Fruit fly (Drosophila melanogaster) whole organism, embryonic: ENCODE data around the gene CG34267.

ENCODE experiments used
- Aef1 ChIP-seq: fragments of 200-800 bp; sonication (Bioruptor generic); IDR thresholded peaks from 3 replicates; pipeline ENCODE4 v1.3.6; 2022; ENCODE audit warnings: missing biosample characterization, missing genetic modification characterization
- CG11456 ChIP-seq: fragments of 200-800 bp; sonication (Bioruptor generic); IDR thresholded peaks from 3 replicates; pipeline ENCODE4 v1.3.6; 2022; ENCODE audit warnings: missing biosample characterization, missing genetic modification characterization
- CG12071 ChIP-seq: fragments of 200-800 bp; sonication (Bioruptor generic); optimal IDR thresholded peaks from 3 replicates; lab custom pipeline; 2018; ENCODE audit warnings: missing biosample characterization, mild to moderate bottlenecking, missing genetic modification characterization
- CG12219 ChIP-seq: fragments of 200-800 bp; sonication (Bioruptor generic); optimal IDR thresholded peaks from 3 replicates; lab custom pipeline; 2018; ENCODE audit warnings: missing biosample characterization, mild to moderate bottlenecking, missing genetic modification characterization
- CG13775 ChIP-seq: fragments of 200-800 bp; sonication (Bioruptor generic); optimal IDR thresholded peaks from 3 replicates; lab custom pipeline; 2017; ENCODE audit warnings: missing biosample characterization, mild to moderate bottlenecking, missing genetic modification characterization
- CG13894 ChIP-seq: fragments of 200-800 bp; sonication (Bioruptor generic); optimal IDR thresholded peaks from 3 replicates; lab custom pipeline; 2018; ENCODE audit warnings: missing biosample characterization, mild to moderate bottlenecking, missing genetic modification characterization, moderate library complexity
- CG14014 ChIP-seq: fragments of 200-800 bp; sonication (Bioruptor generic); IDR thresholded peaks from 2 replicates; pipeline ENCODE4 v1.3.6; 2022; ENCODE audit warnings: missing biosample characterization, missing genetic modification characterization
- CG14441 ChIP-seq: fragments of 200-800 bp; sonication (Bioruptor generic); IDR thresholded peaks from 2 replicates; pipeline ENCODE4 v1.3.6; 2022; ENCODE audit warnings: missing biosample characterization, missing genetic modification characterization
- CG15011 ChIP-seq: fragments of 200-800 bp; sonication (Bioruptor generic); optimal IDR thresholded peaks from 3 replicates; lab custom pipeline; 2018; ENCODE audit warnings: missing biosample characterization, mild to moderate bottlenecking, missing genetic modification characterization
- CG15514 ChIP-seq: fragments of 200-800 bp; sonication (Bioruptor generic); optimal IDR thresholded peaks from 3 replicates; lab custom pipeline; 2017; ENCODE audit warnings: missing biosample characterization, missing genetic modification characterization, mild to moderate bottlenecking, moderate library complexity, missing genetic modification reagents
- CG15601 ChIP-seq: fragments of 200-800 bp; sonication (Bioruptor generic); optimal IDR thresholded peaks from 3 replicates; lab custom pipeline; 2019; ENCODE audit warnings: missing biosample characterization, mild to moderate bottlenecking, missing genetic modification characterization, moderate library complexity
- CG15696 ChIP-seq: fragments of 200-800 bp; sonication (Bioruptor generic); optimal IDR thresholded peaks from 2 replicates; lab custom pipeline; 2019; ENCODE audit warnings: missing biosample characterization, mild to moderate bottlenecking, missing genetic modification characterization, moderate library complexity
- CG1603 ChIP-seq: fragments of 200-800 bp; sonication (Bioruptor generic); optimal IDR thresholded peaks from 2 replicates; lab custom pipeline; 2019; ENCODE audit warnings: missing biosample characterization, mild to moderate bottlenecking, missing genetic modification characterization, moderate library complexity
- CG17359 ChIP-seq: fragments of 200-800 bp; sonication (Bioruptor generic); optimal IDR thresholded peaks from 3 replicates; lab custom pipeline; 2018; ENCODE audit warnings: missing biosample characterization, mild to moderate bottlenecking, missing genetic modification characterization, moderate library complexity
- CG17385 ChIP-seq: fragments of 200-800 bp; sonication (Bioruptor generic); optimal IDR thresholded peaks from 3 replicates; lab custom pipeline; 2018; ENCODE audit warnings: missing biosample characterization, mild to moderate bottlenecking, missing genetic modification characterization
- CG1792 ChIP-seq: fragments of 200-800 bp; sonication (Bioruptor generic); optimal IDR thresholded peaks from 2 replicates; lab custom pipeline; 2016; ENCODE audit warnings: missing biosample characterization, missing genetic modification characterization
- CG2678 ChIP-seq: fragments of 200-800 bp; sonication (Bioruptor generic); optimal IDR thresholded peaks from 3 replicates; lab custom pipeline; 2019; ENCODE audit warnings: missing biosample characterization, mild to moderate bottlenecking, missing genetic modification characterization, moderate library complexity
- CG33557 ChIP-seq: fragments of 200-800 bp; sonication (Bioruptor generic); optimal IDR thresholded peaks from 2 replicates; lab custom pipeline; 2019; ENCODE audit warnings: missing biosample characterization, mild to moderate bottlenecking, missing genetic modification characterization, moderate library complexity
- CG4328 ChIP-seq: fragments of 200-800 bp; sonication (Bioruptor generic); optimal IDR thresholded peaks from 3 replicates; lab custom pipeline; 2017; ENCODE audit warnings: missing biosample characterization, missing genetic modification reagents, missing genetic modification characterization
- CG6689 ChIP-seq: fragments of 200-800 bp; sonication (Bioruptor generic); IDR thresholded peaks from 2 replicates; pipeline ENCODE4 v1.3.6; 2022; ENCODE audit warnings: missing biosample characterization, missing genetic modification characterization
- CG8290 ChIP-seq, 3 experiments: fragments of 200-800 bp; sonication (Bioruptor generic); optimal IDR thresholded peaks; 2 replicates each; lab custom pipeline; 2016 to 2019; ENCODE audit warnings: missing biosample characterization in 3 of 3, missing genetic modification characterization in 3 of 3, mild to moderate bottlenecking in 2 of 3, moderate library complexity in 1 of 3
- CrebB ChIP-seq: fragments of 200-800 bp; sonication (Bioruptor generic); optimal IDR thresholded peaks from 3 replicates; lab custom pipeline; 2018; ENCODE audit warnings: missing biosample characterization, mild to moderate bottlenecking, missing genetic modification characterization
- D19A ChIP-seq: fragments of 200-800 bp; optimal IDR thresholded peaks from 3 replicates; lab custom pipeline; 2019; ENCODE audit warnings: missing biosample characterization, mild to moderate bottlenecking, missing genetic modification characterization, moderate library complexity
- Dbx ChIP-seq: fragments of 200-800 bp; sonication (Bioruptor generic); IDR thresholded peaks from 3 replicates; pipeline ENCODE4 v1.3.6; 2022; ENCODE audit warnings: missing biosample characterization, missing genetic modification characterization
- Gsc ChIP-seq: fragments of 200-800 bp; sonication (Bioruptor generic); IDR thresholded peaks from 2 replicates; pipeline ENCODE4 v1.3.6; 2022; ENCODE audit warnings: missing biosample characterization, missing genetic modification characterization
- Gug ChIP-seq: fragments of 200-800 bp; sonication (Bioruptor generic); IDR thresholded peaks from 4 replicates; pipeline ENCODE4 v1.3.6; 2022; ENCODE audit warnings: missing biosample characterization, missing genetic modification characterization
- MBD-R2 ChIP-seq: fragments of 200-800 bp; sonication (Bioruptor generic); IDR thresholded peaks from 2 replicates; pipeline ENCODE4 v1.3.6; 2022; ENCODE audit warnings: missing biosample characterization, missing genetic modification characterization
- Med ChIP-seq: fragments of 200-800 bp; sonication (Bioruptor generic); peaks from one replicate; lab custom pipeline; 2016; ENCODE audit warnings: missing biosample characterization, missing genetic modification characterization, mild to moderate bottlenecking, inconsistent platforms, moderate library complexity
- Meics ChIP-seq: fragments of 200-800 bp; sonication (Bioruptor generic); optimal IDR thresholded peaks from 2 replicates; lab custom pipeline; 2017; ENCODE audit warnings: missing biosample characterization, mild to moderate bottlenecking, missing genetic modification characterization
- Mes4 ChIP-seq: fragments of 200-800 bp; sonication (Bioruptor generic); optimal IDR thresholded peaks from 2 replicates; lab custom pipeline; 2016; ENCODE audit warnings: missing biosample characterization, missing genetic modification characterization
- NC2α ChIP-seq: fragments of 200-800 bp; sonication (Bioruptor generic); optimal IDR thresholded peaks from 2 replicates; lab custom pipeline; 2016; ENCODE audit warnings: missing biosample characterization, missing genetic modification characterization
- Sox100B ChIP-seq: fragments of 200-800 bp; sonication (Bioruptor generic); optimal IDR thresholded peaks from 3 replicates; lab custom pipeline; 2018; ENCODE audit warnings: missing biosample characterization, mild to moderate bottlenecking, missing genetic modification characterization
- Taf1 ChIP-seq: fragments of 200-800 bp; sonication (Bioruptor generic); IDR thresholded peaks from 2 replicates; pipeline ENCODE4 v1.3.6; 2022; ENCODE audit warnings: missing biosample characterization, missing genetic modification characterization
- bigmax ChIP-seq: fragments of 200-800 bp; sonication (Bioruptor generic); optimal IDR thresholded peaks from 2 replicates; lab custom pipeline; 2018; ENCODE audit warnings: missing biosample characterization, mild to moderate bottlenecking, missing genetic modification characterization
- bsh ChIP-seq, 2 experiments: fragments of 200-800 bp; sonication (Bioruptor generic); optimal IDR thresholded peaks; 2 replicates each; lab custom pipeline; 2017 to 2018; ENCODE audit warnings: mild to moderate bottlenecking in 2 of 2, missing biosample characterization in 2 of 2, missing genetic modification characterization in 2 of 2, moderate library complexity in 1 of 2
- crol ChIP-seq: fragments of 200-800 bp; sonication (Bioruptor generic); IDR thresholded peaks from 2 replicates; pipeline ENCODE4 v1.3.6; 2022; ENCODE audit warnings: missing biosample characterization, missing genetic modification characterization
- dimm ChIP-seq: fragments of 200-800 bp; sonication (Bioruptor generic); IDR thresholded peaks from 2 replicates; pipeline ENCODE4 v1.3.6; 2022; ENCODE audit warnings: missing biosample characterization, missing genetic modification characterization
- gcm ChIP-seq: fragments of 200-800 bp; sonication (Bioruptor generic); optimal IDR thresholded peaks from 2 replicates; lab custom pipeline; 2019; ENCODE audit warnings: missing biosample characterization, mild to moderate bottlenecking, missing genetic modification characterization, moderate library complexity
- gem ChIP-seq: fragments of 200-800 bp; sonication (Bioruptor generic); optimal IDR thresholded peaks from 2 replicates; lab custom pipeline; 2019; ENCODE audit warnings: missing biosample characterization, mild to moderate bottlenecking, missing genetic modification characterization, moderate library complexity
- grn ChIP-seq: fragments of 200-800 bp; sonication (Bioruptor generic); optimal IDR thresholded peaks from 3 replicates; lab custom pipeline; 2017; ENCODE audit warnings: missing biosample characterization, missing genetic modification characterization
- gsb-n ChIP-seq: fragments of 200-800 bp; sonication (Bioruptor generic); optimal IDR thresholded peaks from 3 replicates; lab custom pipeline; 2018; ENCODE audit warnings: missing biosample characterization, mild to moderate bottlenecking, missing genetic modification characterization
- lab ChIP-seq: fragments of 200-800 bp; sonication (Bioruptor generic); optimal IDR thresholded peaks from 3 replicates; lab custom pipeline; 2017; ENCODE audit warnings: missing biosample characterization, missing genetic modification characterization, mild to moderate bottlenecking, moderate library complexity, missing genetic modification reagents
- mirr ChIP-seq: fragments of 200-800 bp; sonication (Bioruptor generic); optimal IDR thresholded peaks from 3 replicates; lab custom pipeline; 2018; ENCODE audit warnings: missing biosample characterization, mild to moderate bottlenecking, missing genetic modification characterization
- onecut ChIP-seq: fragments of 200-800 bp; sonication (Bioruptor generic); IDR thresholded peaks from 2 replicates; pipeline ENCODE4 v1.3.6; 2022; ENCODE audit warnings: missing biosample characterization, missing genetic modification characterization
- rib ChIP-seq: fragments of 200-800 bp; sonication (Bioruptor generic); IDR thresholded peaks from 2 replicates; pipeline ENCODE4 v1.3.6; 2022; ENCODE audit warnings: missing biosample characterization, missing genetic modification characterization
- scrt ChIP-seq: fragments of 200-800 bp; sonication (Bioruptor generic); optimal IDR thresholded peaks from 2 replicates; lab custom pipeline; 2018; ENCODE audit warnings: missing biosample characterization, mild to moderate bottlenecking, missing genetic modification characterization, moderate library complexity
- so ChIP-seq: fragments of 200-800 bp; sonication (Bioruptor generic); IDR thresholded peaks from 3 replicates; pipeline ENCODE4 v1.3.6; 2022; ENCODE audit warnings: missing biosample characterization, missing genetic modification characterization

Gene CG34267

dm6 chr3L:484554-485305, 15.5 kb downstream of the CG34267 start (continued):
- TF ChIP-seq CG13775 (GFP tag; lab: Kevin White, UChicago) = no peak
- no peak for TF ChIP-seq CG11456 (GFP tag; lab: Robert Waterston, UW)
- TF ChIP-seq CG14441 (GFP tag; lab: Robert Waterston, UW) = no peak
- peak; percentile 42 for TF ChIP-seq CG13894 (tag; lab: Kevin White, UChicago)
- TF ChIP-seq CG6689 (GFP tag; lab: Robert Waterston, UW) = no peak
- no peak for TF ChIP-seq MBD-R2 (GFP tag; lab: Robert Waterston, UW)
- no peak for TF ChIP-seq CG1792 (GFP tag; lab: Kevin White, UChicago)
- no peak for TF ChIP-seq NC2α (GFP tag; lab: Kevin White, UChicago)

dm6 chr3L:483818-484217, 16.4 kb downstream of the CG34267 start:
- no peak for TF ChIP-seq CG15011 (GFP tag; lab: Kevin White, UChicago)
- TF ChIP-seq rib (GFP tag; lab: Robert Waterston, UW) = no peak
- TF ChIP-seq Aef1 (GFP tag; lab: Robert Waterston, UW) = no peak
- TF ChIP-seq dimm = no peak
- peak in 1 of 2 experiments; percentile 11 for TF ChIP-seq bsh (GFP tag; optimal IDR thresholded peaks at IDR 0.05; lab: Kevin White, UChicago)
- TF ChIP-seq Gsc (GFP tag; lab: Robert Waterston, UW) = no peak
- peak; percentile 14 for TF ChIP-seq CG2678 (tag; lab: Kevin White, UChicago)
- no peak for TF ChIP-seq D19A (tag; lab: Kevin White, UChicago)
- no peak for TF ChIP-seq bigmax (GFP tag; lab: Kevin White, UChicago)
- no peak for TF ChIP-seq Mes4 (GFP tag; lab: Kevin White, UChicago)
- no peak for TF ChIP-seq gcm (GFP tag; lab: Kevin White, UChicago)
- peak; percentile 40 for TF ChIP-seq CG33557
- peak; percentile 21; the same call in 1 of the 3 replicates for TF ChIP-seq so (GFP tag; lab: Robert Waterston, UW)
- peak; percentile 25 for TF ChIP-seq CG15696
- TF ChIP-seq CG4328 (GFP tag; lab: Kevin White, UChicago) = no peak
- TF ChIP-seq Med (GFP tag; lab: Kevin White, UChicago) = peak; percentile 79
- TF ChIP-seq Gug (GFP tag; lab: Robert Waterston, UW) = no peak
- peak; percentile 6 for TF ChIP-seq CG1603 (tag; lab: Kevin White, UChicago)
- TF ChIP-seq Taf1 (GFP tag; lab: Robert Waterston, UW) = no peak
- peak; percentile 68 for TF ChIP-seq lab (GFP tag; lab: Kevin White, UChicago)
- peak; percentile 20 for TF ChIP-seq gem (tag; lab: Kevin White, UChicago)
- TF ChIP-seq CG14014 (GFP tag; lab: Robert Waterston, UW) = peak; percentile 33; the same call in 1 of the 2 replicates
- 0 out of 2 replicates have a peak, but pooled peaks have one; percentile 15 for TF ChIP-seq onecut (GFP tag; lab: Robert Waterston, UW)
- peak; percentile 5 for TF ChIP-seq Sox100B (GFP tag; lab: Kevin White, UChicago)
- peak; percentile 37 for TF ChIP-seq CG15601
- peak; percentile 2 for TF ChIP-seq CrebB (tag; lab: Kevin White, UChicago)
- TF ChIP-seq CG17385 (GFP tag; lab: Kevin White, UChicago) = peak; percentile 16
- TF ChIP-seq crol = no peak
- TF ChIP-seq scrt (GFP tag; lab: Kevin White, UChicago) = peak; percentile 2
- peak; percentile 4 for TF ChIP-seq Meics (GFP tag; lab: Kevin White, UChicago)
- TF ChIP-seq CG12071 (GFP tag; lab: Kevin White, UChicago) = peak; percentile 33
- TF ChIP-seq CG8290 (GFP tag; optimal IDR thresholded peaks at IDR 0.05; lab: Kevin White, UChicago) = no peak
- TF ChIP-seq CG8290 (tag; optimal IDR thresholded peaks at IDR 0.05; lab: Kevin White, UChicago) = peak in 1 of 2 experiments; percentile 38
- peak; percentile 10 for TF ChIP-seq CG12219
- TF ChIP-seq mirr (GFP tag; lab: Kevin White, UChicago) = peak; percentile 26
- peak; percentile 36 for TF ChIP-seq grn (GFP tag; lab: Kevin White, UChicago)
- TF ChIP-seq CG15514 (GFP tag; lab: Kevin White, UChicago) = peak; percentile 28
- TF ChIP-seq CG17359 (tag; lab: Kevin White, UChicago) = peak; percentile 13
- no peak for TF ChIP-seq Dbx (GFP tag; lab: Robert Waterston, UW)
- no peak for TF ChIP-seq gsb-n (tag; lab: Kevin White, UChicago)
